Fruit fly (Drosophila melanogaster): ENCODE data around the gene neur.

DNA sequence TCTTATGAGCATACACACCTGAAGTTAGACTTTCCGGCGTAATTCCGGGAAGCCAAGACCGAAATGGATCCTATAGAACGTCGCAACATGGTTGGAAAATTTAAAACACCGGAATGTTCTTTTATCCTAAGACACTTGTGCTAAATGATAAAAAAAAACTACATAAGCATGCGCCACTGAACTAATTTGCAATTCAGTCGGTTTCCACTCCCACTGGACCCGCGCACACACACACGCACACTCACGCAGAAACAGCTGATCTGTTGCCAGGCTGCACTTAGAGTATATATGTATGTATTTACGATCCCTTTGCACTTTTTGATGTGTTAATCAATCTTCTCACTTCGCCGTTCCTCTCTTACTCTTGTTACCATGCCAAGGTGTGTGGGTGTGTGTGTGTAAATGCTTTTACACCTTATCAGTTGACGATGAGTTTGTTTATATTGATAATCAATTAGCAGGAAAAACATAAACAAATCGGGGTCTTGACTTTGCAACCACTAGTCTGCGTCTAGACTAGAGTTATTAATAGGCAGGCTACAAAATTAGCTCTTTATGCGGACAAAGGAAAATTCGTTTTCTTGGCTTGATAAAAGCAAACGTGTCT is 9.3 kb upstream of the neur start, which contains the start of gene Mst85C:
- no peak for TF ChIP-seq net (GFP tag; optimal IDR thresholded peaks at IDR 0.05)
- no peak for TF ChIP-seq CG11294 (GFP tag; IDR thresholded peaks at IDR 0.05)
- TF ChIP-seq Eip75B (GFP tag; optimal IDR thresholded peaks at IDR 0.05): no peak
- TF ChIP-seq dsx (GFP tag; optimal IDR thresholded peaks at IDR 0.05; ENCODE audit: poor library complexity, severe bottlenecking): no peak
